Worm (Caenorhabditis elegans) whole organism, young adult: ENCODE data around the gene utp-20.

Source experiments
- C06A6.2 ChIP-seq: fragments of 200-800 bp; sonication (Bioruptor generic); conservative IDR thresholded peaks from 2 replicates; pipeline ENCODE4 v1.3.6; 2022; ENCODE audit warnings: missing genetic modification characterization, missing compliant biosample characterization
- D2030.7 ChIP-seq: fragments of 200-800 bp; sonication (Bioruptor generic); IDR thresholded peaks from 2 replicates; pipeline ENCODE4 v1.3.6; 2022; ENCODE audit warnings: missing genetic modification reagents, missing genetic modification characterization, missing compliant biosample characterization
- F22D6.2 ChIP-seq: sonication (generic microtip); optimal IDR thresholded peaks from 2 replicates; lab custom pipeline; 2016; ENCODE audit warnings: mild to moderate bottlenecking, missing genetic modification characterization, missing compliant biosample characterization
- F37B4.10 ChIP-seq: fragments of 200-800 bp; sonication (Bioruptor generic); IDR thresholded peaks from 2 replicates; pipeline ENCODE4 v1.3.6; 2022; ENCODE audit warnings: missing genetic modification characterization, missing compliant biosample characterization
- F39B2.1 ChIP-seq: fragments of 200-800 bp; sonication (Bioruptor generic); IDR thresholded peaks from 2 replicates; pipeline ENCODE4 v1.3.6; 2022; ENCODE audit warnings: missing genetic modification reagents, missing genetic modification characterization, missing compliant biosample characterization
- F49E8.2 ChIP-seq: sonication (generic microtip); optimal IDR thresholded peaks from 3 replicates; lab custom pipeline; 2017; ENCODE audit warnings: missing genetic modification characterization, mild to moderate bottlenecking, missing compliant biosample characterization, antibody characterized with exemption, moderate library complexity; ENCODE audit not compliant: insufficient read depth
- K12H6.12 ChIP-seq: fragments of 200-800 bp; sonication (Bioruptor generic); optimal IDR thresholded peaks from 2 replicates; lab custom pipeline; 2018; ENCODE audit warnings: mild to moderate bottlenecking, missing genetic modification characterization, missing compliant biosample characterization
- T07F8.4 ChIP-seq: sonication (generic microtip); optimal IDR thresholded peaks from 2 replicates; lab custom pipeline; 2016; ENCODE audit warnings: mild to moderate bottlenecking, missing genetic modification characterization, moderate library complexity, missing compliant biosample characterization
- Y53G8AR.9 ChIP-seq: fragments of 200-800 bp; sonication (Bioruptor generic); conservative IDR thresholded peaks from 2 replicates; pipeline ENCODE4 v1.3.6; 2022; ENCODE audit warnings: missing genetic modification reagents, missing genetic modification characterization, missing compliant biosample characterization
- Y67H2A.10 ChIP-seq: fragments of 200-800 bp; sonication (Bioruptor generic); conservative IDR thresholded peaks from 2 replicates; pipeline ENCODE4 v1.3.6; 2022; ENCODE audit warnings: missing genetic modification reagents, missing genetic modification characterization, missing compliant biosample characterization
- Y79H2A.3 ChIP-seq: fragments of 200-800 bp; sonication (Bioruptor generic); conservative IDR thresholded peaks from 2 replicates; pipeline ENCODE4 v1.3.6; 2022; ENCODE audit warnings: missing genetic modification reagents, missing genetic modification characterization, missing compliant biosample characterization
- akir-1 ChIP-seq: fragments of 200-800 bp; sonication (Bioruptor generic); optimal IDR thresholded peaks from 2 replicates; lab custom pipeline; 2018; ENCODE audit warnings: mild to moderate bottlenecking, missing genetic modification characterization, moderate library complexity, missing compliant biosample characterization
- aptf-3 ChIP-seq: fragments of 200-800 bp; sonication (Bioruptor generic); IDR thresholded peaks from 2 replicates; pipeline ENCODE4 v1.3.6; 2022; ENCODE audit warnings: missing genetic modification characterization, missing compliant biosample characterization
- attf-6 ChIP-seq: fragments of 200-800 bp; sonication (Bioruptor generic); IDR thresholded peaks from 2 replicates; pipeline ENCODE4 v1.3.6; 2022; ENCODE audit warnings: missing genetic modification reagents, missing genetic modification characterization, missing compliant biosample characterization
- bed-1 ChIP-seq: fragments of 200-800 bp; sonication (Bioruptor generic); IDR thresholded peaks from 2 replicates; pipeline ENCODE4 v1.3.6; 2022; ENCODE audit warnings: missing genetic modification reagents, missing genetic modification characterization, missing compliant biosample characterization
- ccch-3 ChIP-seq: fragments of 200-800 bp; sonication (Bioruptor generic); optimal IDR thresholded peaks from 2 replicates; lab custom pipeline; 2018; ENCODE audit warnings: mild to moderate bottlenecking, missing genetic modification characterization, missing compliant biosample characterization
- cebp-1 ChIP-seq, 2 experiments: fragments of 200-800 bp in 1 of 2; sonication (Bioruptor generic) in 1 of 2; sonication (generic microtip) in 1 of 2; IDR thresholded peaks in 1 of 2; optimal IDR thresholded peaks in 1 of 2; 2 replicates each; pipeline versions ENCODE4 v1.3.6 to Lab custom; 2017 to 2022; ENCODE audit warnings: missing compliant biosample characterization in 2 of 2, missing genetic modification characterization in 2 of 2, mild to moderate bottlenecking in 1 of 2, missing genetic modification reagents in 1 of 2, moderate library complexity in 1 of 2
- ceh-100 ChIP-seq: fragments of 200-800 bp; sonication (Bioruptor generic); IDR thresholded peaks from 2 replicates; pipeline ENCODE4 v1.3.6; 2022; ENCODE audit warnings: missing genetic modification reagents, missing genetic modification characterization, missing compliant biosample characterization
- ceh-40 ChIP-seq: fragments of 200-800 bp; sonication (Bioruptor generic); IDR thresholded peaks from 2 replicates; pipeline ENCODE4 v1.3.6; 2022; ENCODE audit warnings: missing genetic modification characterization, missing compliant biosample characterization
- ceh-58 ChIP-seq: fragments of 200-800 bp; sonication (Bioruptor generic); IDR thresholded peaks from 2 replicates; pipeline ENCODE4 v1.3.6; 2022; ENCODE audit warnings: missing genetic modification characterization, missing compliant biosample characterization
- ceh-79 ChIP-seq: sonication (generic microtip); optimal IDR thresholded peaks from 2 replicates; lab custom pipeline; 2017; ENCODE audit warnings: mild to moderate bottlenecking, missing genetic modification characterization, missing compliant biosample characterization
- ceh-91 ChIP-seq: fragments of 200-800 bp; sonication (Bioruptor generic); IDR thresholded peaks from 2 replicates; pipeline ENCODE4 v1.3.6; 2022; ENCODE audit warnings: missing genetic modification reagents, missing genetic modification characterization, missing compliant biosample characterization
- die-1 ChIP-seq: sonication (generic microtip); optimal IDR thresholded peaks from 2 replicates; lab custom pipeline; 2016; ENCODE audit warnings: missing genotype, mild to moderate bottlenecking, missing genetic modification characterization, missing compliant biosample characterization
- dox-1 ChIP-seq: fragments of 200-800 bp; sonication (Bioruptor generic); IDR thresholded peaks from 2 replicates; pipeline ENCODE4 v1.3.6; 2022; ENCODE audit warnings: missing genetic modification reagents, missing genetic modification characterization, missing compliant biosample characterization
- efl-1 ChIP-seq: fragments of 150-350 bp; optimal IDR thresholded peaks from 2 replicates; lab custom pipeline; 2014; ENCODE audit warnings: missing biosample characterization, missing genetic modification reagents, missing genetic modification characterization
- him-1 ChIP-seq: sonication (generic microtip); optimal IDR thresholded peaks from 2 replicates; lab custom pipeline; 2016; ENCODE audit warnings: missing genotype, missing genetic modification reagents, missing genetic modification characterization, missing compliant biosample characterization
- hmg-1.2 ChIP-seq: fragments of 200-800 bp; sonication (Bioruptor generic); IDR thresholded peaks from 2 replicates; pipeline ENCODE4 v1.3.6; 2022; ENCODE audit warnings: missing genetic modification reagents, missing genetic modification characterization, missing compliant biosample characterization
- lin-54 ChIP-seq: fragments of 200-800 bp; sonication (Bioruptor generic); optimal IDR thresholded peaks from 2 replicates; lab custom pipeline; 2018; ENCODE audit warnings: mild to moderate bottlenecking, missing genetic modification characterization, missing compliant biosample characterization
- madf-10 ChIP-seq: sonication (generic microtip); optimal IDR thresholded peaks from 2 replicates; lab custom pipeline; 2016; ENCODE audit warnings: mild to moderate bottlenecking, missing genetic modification characterization, missing compliant biosample characterization
- madf-8 ChIP-seq: fragments of 200-800 bp; sonication (Bioruptor generic); conservative IDR thresholded peaks from 2 replicates; pipeline ENCODE4 v1.3.6; 2022; ENCODE audit warnings: missing genetic modification reagents, missing genetic modification characterization, missing compliant biosample characterization
- mcd-1 ChIP-seq: fragments of 200-800 bp; sonication (Bioruptor generic); IDR thresholded peaks from 2 replicates; pipeline ENCODE4 v1.3.6; 2022; ENCODE audit warnings: missing genetic modification reagents, missing genetic modification characterization, missing compliant biosample characterization
- mes-4 ChIP-seq: sonication (generic microtip); optimal IDR thresholded peaks from 2 replicates; lab custom pipeline; 2016; ENCODE audit warnings: missing genotype, missing genetic modification characterization, missing compliant biosample characterization
- rec-8 ChIP-seq, 2 experiments: sonication (generic microtip); optimal IDR thresholded peaks; 2 replicates each; lab custom pipeline; 2016; ENCODE audit warnings: mild to moderate bottlenecking in 2 of 2, missing genetic modification characterization in 2 of 2, missing genetic modification reagents in 2 of 2, missing genotype in 2 of 2, missing biosample characterization in 1 of 2, missing compliant biosample characterization in 1 of 2, moderate library complexity in 1 of 2
- repo-1 ChIP-seq: sonication (generic microtip); optimal IDR thresholded peaks from 2 replicates; lab custom pipeline; 2017; ENCODE audit warnings: mild to moderate bottlenecking, missing genetic modification characterization, missing compliant biosample characterization
- sdz-38 ChIP-seq: sonication (generic microtip); optimal IDR thresholded peaks from 2 replicates; lab custom pipeline; 2016; ENCODE audit warnings: missing genotype, missing genetic modification characterization, missing compliant biosample characterization
- snpc-3.4 ChIP-seq: sonication (generic microtip); optimal IDR thresholded peaks from 2 replicates; lab custom pipeline; 2017; ENCODE audit warnings: missing genetic modification characterization, mild to moderate bottlenecking, missing compliant biosample characterization, antibody characterized with exemption, moderate library complexity, missing genotype, missing genetic modification reagents
- sptf-2 ChIP-seq: fragments of 200-800 bp; sonication (Bioruptor generic); optimal IDR thresholded peaks from 2 replicates; lab custom pipeline; 2018; ENCODE audit warnings: mild to moderate bottlenecking, missing genetic modification characterization, missing compliant biosample characterization
- unc-62 ChIP-seq: fragments of 150-350 bp; optimal IDR thresholded peaks from 2 replicates; lab custom pipeline; 2014; ENCODE audit warnings: missing biosample characterization, missing genetic modification reagents, missing genetic modification characterization
- xnd-1 ChIP-seq: sonication (generic microtip); optimal IDR thresholded peaks from 2 replicates; lab custom pipeline; 2016; ENCODE audit warnings: missing genotype, missing genetic modification reagents, missing genetic modification characterization, missing compliant biosample characterization
- ztf-3 ChIP-seq: fragments of 200-800 bp; sonication (Bioruptor generic); optimal IDR thresholded peaks from 2 replicates; lab custom pipeline; 2018; ENCODE audit warnings: mild to moderate bottlenecking, missing genetic modification characterization, missing compliant biosample characterization

Gene utp-20

DNA sequence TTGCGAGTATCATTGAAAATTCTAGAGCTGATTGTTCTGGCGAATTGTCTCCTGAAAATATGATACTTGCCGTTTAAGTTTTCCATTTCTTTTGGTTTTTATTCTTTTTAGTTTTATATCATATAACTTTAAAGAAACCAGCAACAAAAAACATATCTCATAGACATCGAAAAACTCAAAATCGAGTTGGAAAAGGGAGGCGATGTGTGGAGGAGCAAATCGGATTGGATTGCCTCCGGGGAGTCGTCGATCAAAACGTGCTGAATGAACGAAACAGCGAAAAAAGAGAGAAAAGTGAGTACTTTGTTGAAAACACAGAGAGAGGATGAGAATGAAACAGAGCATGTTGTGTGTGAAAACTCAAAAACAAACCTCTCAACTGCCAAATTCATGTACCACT lies 39.0 kb upstream of the utp-20 start:
- TF ChIP-seq xnd-1 (tag; lab: Kevin White, UChicago) (no peak), T07F8.4 (no peak), D2030.7 (GFP tag; lab: Robert Waterston, UW) (no peak), unc-62 (GFP tag; lab: Kevin White, UChicago) (no peak), ceh-91 (GFP tag; lab: Robert Waterston, UW) (no peak), mes-4 (no peak), sptf-2 (GFP tag; lab: Kevin White, UChicago) (no peak), sdz-38 (tag; lab: Kevin White, UChicago) (no peak), Y53G8AR.9 (GFP tag; lab: Robert Waterston, UW) (no peak), ceh-40 (no peak), F22D6.2 (tag; lab: Kevin White, UChicago) (no peak), efl-1 (GFP tag; lab: Kevin White, UChicago) (no peak), K12H6.12 (tag; lab: Kevin White, UChicago) (no peak), dox-1 (GFP tag; lab: Robert Waterston, UW) (no peak), mcd-1 (no peak), him-1 (tag; lab: Kevin White, UChicago) (no peak)
- TF ChIP-seq, all 124 proteins: peak for 0

DNA sequence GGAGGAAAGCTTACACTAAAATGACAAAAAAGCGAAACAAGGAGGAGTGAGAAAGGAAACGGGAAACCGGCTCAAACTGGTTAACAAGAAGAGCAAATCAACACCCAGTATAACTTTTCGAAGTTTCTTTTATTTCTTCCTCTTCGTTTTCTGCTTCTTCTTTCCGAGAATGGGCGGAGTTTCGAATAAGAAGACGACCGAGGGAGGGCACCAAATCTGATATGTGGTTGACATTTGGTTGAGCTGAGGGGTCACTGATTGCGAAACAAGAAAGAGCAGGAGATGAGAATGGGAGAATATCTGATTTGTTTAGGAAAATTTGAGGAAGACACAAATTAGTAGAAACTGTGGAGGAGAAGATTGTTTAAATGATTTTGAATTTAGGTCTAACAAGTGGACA lies 37.6 kb upstream of the utp-20 start:
- TF ChIP-seq madf-8 (no peak), Y79H2A.3 (GFP tag; lab: Robert Waterston, UW) (no peak), rec-8 (tag; optimal IDR thresholded peaks at IDR 0.05; lab: Kevin White, UChicago) (no peak), ceh-100 (GFP tag; lab: Robert Waterston, UW) (no peak), ztf-3 (GFP tag; lab: Kevin White, UChicago) (no peak), F37B4.10 (GFP tag; lab: Robert Waterston, UW) (no peak), ceh-79 (no peak), mcd-1 (no peak), Y67H2A.10 (GFP tag; lab: Robert Waterston, UW) (no peak), hmg-1.2 (GFP tag; lab: Robert Waterston, UW) (no peak), die-1 (no peak), F39B2.1 (GFP tag; lab: Robert Waterston, UW) (no peak), aptf-3 (no peak), lin-54 (no peak), snpc-3.4 (tag; lab: Kevin White, UChicago) (no peak), ccch-3 (GFP tag; lab: Kevin White, UChicago) (no peak)

DNA sequence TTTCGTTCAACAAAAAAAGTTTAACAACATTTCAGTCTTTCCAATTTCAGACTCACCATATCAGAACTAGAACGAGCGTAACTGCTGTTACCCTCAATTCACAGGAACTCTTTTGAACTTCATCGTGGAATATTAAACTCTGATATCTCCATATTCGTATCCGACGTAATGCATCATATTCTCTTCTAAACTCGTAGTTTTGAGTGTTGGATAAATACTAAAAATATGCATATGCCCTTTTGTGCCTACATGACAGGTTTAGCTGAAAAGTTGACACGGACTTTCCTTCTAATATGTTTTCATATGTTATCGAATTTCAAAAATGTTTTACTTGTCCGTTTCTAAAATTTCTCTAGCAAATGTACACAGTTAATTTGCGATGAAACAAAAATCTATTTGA lies 37.1 kb upstream of the utp-20 start, which contains the start of gene twk-49:
Gene twk-49, minus strand, starts transcription at position 101 of the 400 bp plus-strand sequence.
- no peak for TF ChIP-seq F37B4.10 (GFP tag; lab: Robert Waterston, UW)
- TF ChIP-seq mcd-1 = no peak
- no peak for TF ChIP-seq bed-1 (GFP tag; lab: Robert Waterston, UW)
- no peak for TF ChIP-seq ceh-58
- TF ChIP-seq efl-1 (GFP tag; lab: Kevin White, UChicago) = no peak
- TF ChIP-seq ztf-3 (GFP tag; lab: Kevin White, UChicago) = no peak
- TF ChIP-seq ccch-3 (GFP tag; lab: Kevin White, UChicago) = no peak
- TF ChIP-seq cebp-1 (GFP tag; IDR thresholded peaks at IDR 0.05; lab: Robert Waterston, UW) = no peak
- no peak for TF ChIP-seq cebp-1 (tag; optimal IDR thresholded peaks at IDR 0.05; lab: Kevin White, UChicago)
- no peak for TF ChIP-seq C06A6.2 (GFP tag; lab: Robert Waterston, UW)
- no peak for TF ChIP-seq repo-1 (tag; lab: Kevin White, UChicago)
- TF ChIP-seq attf-6 = no peak
- no peak for TF ChIP-seq madf-8
- no peak for TF ChIP-seq aptf-3
- TF ChIP-seq akir-1 (GFP tag; lab: Kevin White, UChicago) = no peak
- TF ChIP-seq hmg-1.2 (GFP tag; lab: Robert Waterston, UW) = no peak
- TF ChIP-seq madf-10 (tag; lab: Kevin White, UChicago) = no peak
- TF ChIP-seq Y79H2A.3 (GFP tag; lab: Robert Waterston, UW) = no peak
- no peak for TF ChIP-seq F49E8.2 (tag; lab: Kevin White, UChicago)
